Fruit fly (Drosophila melanogaster) whole organism, wandering third instar larva: ENCODE measurements around the gene CG43220.

Source experiments
- Abd-B ChIP-seq: fragments of >200 bp; optimal IDR thresholded peaks from 2 replicates; lab custom pipeline; 2017; ENCODE audit warnings: missing biosample characterization, missing genetic modification characterization
- CG32264 ChIP-seq: fragments of 200-800 bp; sonication (Bioruptor generic); optimal IDR thresholded peaks from 2 replicates; lab custom pipeline; 2016; ENCODE audit warnings: missing biosample characterization, missing genetic modification characterization
- CG9705 ChIP-seq: fragments of 200-800 bp; sonication (Bioruptor generic); optimal IDR thresholded peaks from 2 replicates; lab custom pipeline; 2018; ENCODE audit warnings: missing biosample characterization, mild to moderate bottlenecking, missing genetic modification characterization
- CrebA ChIP-seq: fragments of 200-800 bp; sonication (Bioruptor generic); optimal IDR thresholded peaks from 2 replicates; lab custom pipeline; 2016; ENCODE audit warnings: missing biosample characterization, mild to moderate bottlenecking, missing genetic modification characterization, borderline replicate concordance
- Dfd ChIP-seq: fragments of >200 bp; optimal IDR thresholded peaks from 2 replicates; lab custom pipeline; 2017; ENCODE audit warnings: missing biosample characterization, missing genetic modification characterization
- Dif ChIP-seq: fragments of 200-275, 200-300 bp; sonication (Bioruptor generic); optimal IDR thresholded peaks from 2 replicates; lab custom pipeline; 2018; ENCODE audit warnings: missing biosample characterization, missing genetic modification characterization; ENCODE audit not compliant: partially characterized antibody
- GATAd ChIP-seq: sonication (Bioruptor generic); optimal IDR thresholded peaks from 2 replicates; lab custom pipeline; 2016; ENCODE audit warnings: missing biosample characterization, missing genetic modification characterization
- HLH106 ChIP-seq: fragments of 200-800 bp; optimal IDR thresholded peaks from 3 replicates; lab custom pipeline; 2019; ENCODE audit warnings: missing biosample characterization, mild to moderate bottlenecking, missing genetic modification characterization, moderate library complexity
- Hnf4 ChIP-seq: fragments of 200-800 bp; sonication (Bioruptor generic); optimal IDR thresholded peaks from 2 replicates; lab custom pipeline; 2016; ENCODE audit warnings: missing biosample characterization, mild to moderate bottlenecking, missing genetic modification characterization
- Hr78 ChIP-seq: fragments of >200 bp; optimal IDR thresholded peaks from 2 replicates; lab custom pipeline; 2017; ENCODE audit warnings: missing biosample characterization, missing genetic modification characterization
- Hr83 ChIP-seq: fragments of 200-300 bp; sonication (Bioruptor generic); optimal IDR thresholded peaks from 2 replicates; lab custom pipeline; 2016; ENCODE audit warnings: missing biosample characterization, mild to moderate bottlenecking, missing genetic modification characterization, moderate library complexity; ENCODE audit not compliant: poor library complexity, severe bottlenecking
- Jra ChIP-seq: sonication (Bioruptor generic); optimal IDR thresholded peaks from 2 replicates; lab custom pipeline; 2016; ENCODE audit warnings: missing biosample characterization, missing genetic modification characterization
- Mio ChIP-seq: sonication (Bioruptor generic); optimal IDR thresholded peaks from 2 replicates; lab custom pipeline; 2016; ENCODE audit warnings: missing biosample characterization, missing genetic modification characterization
- Myc ChIP-seq: fragments of >200 bp; optimal IDR thresholded peaks from 2 replicates; lab custom pipeline; 2017
- N ChIP-seq: fragments of >200 bp; optimal IDR thresholded peaks from 2 replicates; lab custom pipeline; 2018; ENCODE audit warnings: missing biosample characterization, missing external identifiers, missing genetic modification characterization
- OdsH ChIP-seq: fragments of 200-800 bp; sonication (Bioruptor generic); optimal IDR thresholded peaks from 2 replicates; lab custom pipeline; 2016; ENCODE audit warnings: missing biosample characterization, mild to moderate bottlenecking, missing genetic modification characterization
- Rel ChIP-seq, 2 experiments: fragments of 200-800 bp; sonication (Bioruptor generic) in 1 of 2; optimal IDR thresholded peaks; 2 replicates in 1 of 2; 3 replicates in 1 of 2; lab custom pipeline; 2016 to 2019; ENCODE audit warnings: mild to moderate bottlenecking in 2 of 2, missing biosample characterization in 2 of 2, missing genetic modification characterization in 2 of 2, moderate library complexity in 1 of 2
- Sp1 ChIP-seq: fragments of 200-800 bp; sonication (Bioruptor generic); optimal IDR thresholded peaks from 3 replicates; lab custom pipeline; 2019; ENCODE audit warnings: missing biosample characterization, mild to moderate bottlenecking, missing genetic modification characterization, moderate library complexity
- Vsx2 ChIP-seq: fragments of 200-300, 225-300 bp; sonication (Bioruptor generic); optimal IDR thresholded peaks from 2 replicates; lab custom pipeline; 2018; ENCODE audit warnings: missing biosample characterization, missing genetic modification characterization; ENCODE audit not compliant: partially characterized antibody
- br ChIP-seq: fragments of 200-800 bp; sonication (Bioruptor generic); optimal IDR thresholded peaks from 2 replicates; lab custom pipeline; 2016; ENCODE audit warnings: missing biosample characterization, missing genetic modification characterization
- dl ChIP-seq, 2 experiments: fragments of 175-275, 200-275 bp in 1 of 2; fragments of 200-275 bp in 1 of 2; sonication (Bioruptor generic); optimal IDR thresholded peaks; lab custom pipeline; 2018; ENCODE audit warnings: mild to moderate bottlenecking in 2 of 2, missing biosample characterization in 2 of 2, missing genetic modification characterization in 2 of 2, moderate library complexity in 2 of 2; ENCODE audit not compliant: partially characterized antibody in 2 of 2, insufficient read depth in 1 of 2
- dmrt93B ChIP-seq: fragments of 200-800 bp; sonication (Bioruptor generic); optimal IDR thresholded peaks from 2 replicates; lab custom pipeline; 2018; ENCODE audit warnings: missing biosample characterization, mild to moderate bottlenecking, missing genetic modification characterization
- dsf ChIP-seq: sonication (Bioruptor generic); optimal IDR thresholded peaks from 2 replicates; lab custom pipeline; 2016; ENCODE audit warnings: missing biosample characterization, missing genetic modification characterization, borderline replicate concordance
- ey ChIP-seq: fragments of 200-800 bp; sonication (Bioruptor generic); optimal IDR thresholded peaks from 2 replicates; lab custom pipeline; 2016; ENCODE audit warnings: missing biosample characterization, missing genetic modification characterization
- foxo ChIP-seq, 2 experiments: fragments of 200-800 bp; sonication (Bioruptor generic); optimal IDR thresholded peaks; 2 replicates in 1 of 2; 3 replicates in 1 of 2; lab custom pipeline; 2016 to 2017; ENCODE audit warnings: missing biosample characterization in 2 of 2, missing genetic modification characterization in 2 of 2
- fru ChIP-seq: fragments of 200-800 bp; sonication (Bioruptor generic); optimal IDR thresholded peaks from 3 replicates; lab custom pipeline; 2016; ENCODE audit warnings: missing biosample characterization, mild to moderate bottlenecking, missing genetic modification characterization
- h ChIP-seq: fragments of 200-800 bp; sonication (Bioruptor generic); optimal IDR thresholded peaks from 3 replicates; lab custom pipeline; 2016; ENCODE audit warnings: missing biosample characterization, mild to moderate bottlenecking, missing genetic modification characterization
- lola ChIP-seq: fragments of >200 bp; optimal IDR thresholded peaks from 2 replicates; lab custom pipeline; 2017; ENCODE audit warnings: missing biosample characterization, missing genetic modification characterization
- pan ChIP-seq: fragments of >200 bp; optimal IDR thresholded peaks from 2 replicates; lab custom pipeline; 2017
- psq ChIP-seq: fragments of 200-800 bp; sonication (Bioruptor generic); optimal IDR thresholded peaks from 3 replicates; lab custom pipeline; 2017; ENCODE audit warnings: missing biosample characterization, mild to moderate bottlenecking, missing genetic modification characterization, moderate library complexity
- rgr ChIP-seq: fragments of 200-800 bp; sonication (Bioruptor generic); optimal IDR thresholded peaks from 3 replicates; lab custom pipeline; 2016; ENCODE audit warnings: missing biosample characterization, mild to moderate bottlenecking, missing genetic modification characterization
- sage ChIP-seq: fragments of 200-800 bp; sonication (Bioruptor generic); optimal IDR thresholded peaks from 2 replicates; lab custom pipeline; 2016; ENCODE audit warnings: missing biosample characterization, mild to moderate bottlenecking, missing genetic modification characterization
- sv ChIP-seq: fragments of 200-800 bp; sonication (Bioruptor generic); optimal IDR thresholded peaks from 3 replicates; lab custom pipeline; 2016; ENCODE audit warnings: missing biosample characterization, missing genetic modification characterization
- tai ChIP-seq: sonication (Bioruptor generic); optimal IDR thresholded peaks from 2 replicates; lab custom pipeline; 2016; ENCODE audit warnings: missing biosample characterization, missing genetic modification characterization
- usp ChIP-seq: fragments of >200 bp; optimal IDR thresholded peaks from 2 replicates; lab custom pipeline; 2017; ENCODE audit warnings: missing biosample characterization, missing genetic modification characterization
- woc ChIP-seq: sonication (Bioruptor generic); optimal IDR thresholded peaks from 2 replicates; lab custom pipeline; 2016; ENCODE audit warnings: missing biosample characterization, mild to moderate bottlenecking, missing genetic modification characterization

CG43220 gene

DNA sequence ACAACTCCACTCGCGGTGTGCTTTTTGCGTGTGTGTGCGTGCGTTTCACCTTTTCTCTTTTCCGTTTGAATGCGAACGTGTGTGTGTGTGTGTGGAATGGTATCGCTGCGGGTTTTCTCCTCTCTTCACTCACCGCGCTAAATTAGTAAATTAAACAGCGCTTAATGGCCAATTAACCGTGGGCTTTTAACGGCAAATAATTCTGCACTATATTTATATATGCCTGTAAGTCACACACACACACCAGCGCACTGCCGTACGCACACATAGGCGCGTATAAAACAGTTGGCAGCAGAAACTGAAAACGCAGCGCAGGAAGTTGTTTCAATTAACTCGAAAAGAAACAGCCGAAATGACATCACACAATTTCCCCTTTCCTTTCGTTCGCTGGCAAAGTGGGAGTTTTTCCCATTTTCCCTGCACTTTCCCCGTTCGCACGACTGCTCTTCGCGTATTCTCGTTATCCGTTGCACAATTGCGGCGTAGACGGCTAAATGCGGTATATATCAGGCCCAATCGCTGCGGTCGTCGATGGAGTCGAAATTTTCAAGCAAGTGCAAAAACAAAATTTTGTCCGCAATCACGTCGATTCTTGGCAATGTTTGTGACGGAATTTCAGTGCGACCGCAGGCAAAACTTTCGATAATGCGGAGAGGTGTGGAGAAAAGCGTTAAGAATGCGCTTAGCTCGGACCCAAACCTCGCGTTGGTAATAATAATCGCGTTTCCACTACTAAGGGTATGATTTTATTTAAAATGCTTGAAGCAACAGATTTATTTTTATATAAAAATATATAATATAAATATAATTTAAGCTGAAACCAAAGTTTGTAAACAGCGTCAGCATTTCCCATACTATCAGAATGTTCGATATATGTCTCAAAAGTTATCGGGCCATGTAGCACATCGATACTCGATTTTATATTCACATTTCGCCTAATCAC, 13.5 kb upstream of the CG43220 start, which contains the start of gene BicD:
Gene BicD, minus strand, starts transcription at position 634 of the 943 bp plus-strand sequence.
- no peak for TF ChIP-seq OdsH (GFP tag; lab: Kevin White, UChicago)
- peak in 1 of 2 experiments; percentile 20 for TF ChIP-seq foxo (GFP tag; optimal IDR thresholded peaks at IDR 0.05; lab: Kevin White, UChicago)
- no peak for TF ChIP-seq Rel (GFP tag; optimal IDR thresholded peaks at IDR 0.05; lab: Kevin White, UChicago)
- TF ChIP-seq Rel (tag; optimal IDR thresholded peaks at IDR 0.05; lab: Kevin White, UChicago) = peak; percentile 16
- TF ChIP-seq rgr (GFP tag; lab: Kevin White, UChicago) = peak; percentile 5
- peak; percentile 54 for TF ChIP-seq N (GFP tag; lab: Kevin White, UChicago)
- TF ChIP-seq psq (GFP tag; lab: Kevin White, UChicago) = no peak
- TF ChIP-seq HLH106 (tag; lab: Kevin White, UChicago) = peak; percentile 25
- TF ChIP-seq Sp1 (GFP tag; lab: Kevin White, UChicago) = peak; percentile 38
- peak; percentile 25 for TF ChIP-seq Myc
- no peak for TF ChIP-seq usp (GFP tag; lab: Kevin White, UChicago)
- TF ChIP-seq, all 38 proteins: peak for 7

- TF ChIP-seq Myc = peak; percentile 14
- TF ChIP-seq tai (GFP tag; lab: Kevin White, UChicago) = no peak
- TF ChIP-seq Hr83 (GFP tag; lab: Kevin White, UChicago) = no peak
- TF ChIP-seq lola (GFP tag; lab: Kevin White, UChicago) = no peak
- TF ChIP-seq sage = no peak
- TF ChIP-seq woc (GFP tag; lab: Kevin White, UChicago) = no peak
- TF ChIP-seq usp (GFP tag; lab: Kevin White, UChicago) = no peak
- TF ChIP-seq sv (GFP tag; lab: Kevin White, UChicago) = no peak
- TF ChIP-seq HLH106 (tag; lab: Kevin White, UChicago) = no peak
- TF ChIP-seq Jra (GFP tag; lab: Kevin White, UChicago) = peak; percentile 32
- no peak for TF ChIP-seq Mio (GFP tag; lab: Kevin White, UChicago)
- TF ChIP-seq Rel (GFP tag; optimal IDR thresholded peaks at IDR 0.05; lab: Kevin White, UChicago) = no peak
- TF ChIP-seq Rel (tag; optimal IDR thresholded peaks at IDR 0.05; lab: Kevin White, UChicago) = peak; percentile 25
- peak; percentile 33 for TF ChIP-seq rgr (GFP tag; lab: Kevin White, UChicago)
- no peak for TF ChIP-seq br (GFP tag; lab: Kevin White, UChicago)
- no peak for TF ChIP-seq h (GFP tag; lab: Kevin White, UChicago)
- no peak for TF ChIP-seq psq (GFP tag; lab: Kevin White, UChicago)
- TF ChIP-seq Sp1 (GFP tag; lab: Kevin White, UChicago) = peak; percentile 6
- TF ChIP-seq Dif (GFP tag; lab: Kevin White, UChicago) = no peak
- TF ChIP-seq foxo (GFP tag; optimal IDR thresholded peaks at IDR 0.05; lab: Kevin White, UChicago) = no peak
- TF ChIP-seq pan (lab: Kevin White, UChicago) = no peak
Observed at dm6 chr2L:17477710-17478109, 8.7 kb upstream of the CG43220 start, which contains the start of gene cass. cass (minus strand) TSS chr2L:17477888.

DNA sequence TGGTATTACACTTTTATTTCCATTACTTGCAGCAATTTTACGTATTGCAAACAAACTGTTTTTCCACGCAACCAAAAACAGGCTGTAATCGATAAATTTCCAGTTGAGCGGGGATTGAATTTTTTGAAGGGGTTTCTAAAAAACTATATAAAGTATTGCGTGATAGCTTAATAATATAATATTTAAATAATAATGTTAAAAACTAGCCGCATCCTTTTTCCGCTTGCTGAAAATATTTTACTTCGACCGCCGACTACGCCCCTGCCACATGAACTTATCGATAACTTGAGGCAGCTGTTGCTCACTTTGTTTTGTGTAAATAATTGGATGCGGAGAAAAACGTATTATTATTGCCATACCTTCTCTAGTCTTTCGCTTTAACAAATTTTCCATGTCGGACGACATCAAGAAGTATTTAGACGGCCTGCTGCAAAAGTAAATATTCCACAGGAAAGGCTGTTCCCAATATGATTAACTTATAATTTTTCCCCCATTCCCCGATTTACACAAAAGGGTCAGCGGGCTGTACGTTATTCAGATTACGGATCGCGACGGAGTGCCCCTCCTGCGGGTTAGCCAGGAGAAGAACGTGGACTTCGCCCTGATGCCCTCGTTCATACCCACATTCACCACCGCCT, 5.3 kb upstream of the CG43220 start, which contains the start of the genes fws and Lamtor3:
Gene fws, minus strand, starts transcription at position 87 of the 638 bp plus-strand sequence.
Gene Lamtor3, plus strand, starts transcription at position 289 of the 638 bp plus-strand sequence.
- TF ChIP-seq CG9705 (GFP tag; lab: Kevin White, UChicago) (peak; percentile 77), woc (GFP tag; lab: Kevin White, UChicago) (peak; percentile 83), usp (GFP tag; lab: Kevin White, UChicago) (no peak), Vsx2 (no peak), Abd-B (GFP tag; lab: Kevin White, UChicago) (no peak), GATAd (GFP tag; lab: Kevin White, UChicago) (peak; percentile 93), dmrt93B (peak; percentile 98), br (GFP tag; lab: Kevin White, UChicago) (peak; percentile 97), HLH106 (tag; lab: Kevin White, UChicago) (peak; percentile 99), CrebA (GFP tag; lab: Kevin White, UChicago) (no peak), tai (GFP tag; lab: Kevin White, UChicago) (no peak), Hnf4 (GFP tag; lab: Kevin White, UChicago) (peak; percentile 96), Dfd (GFP tag; lab: Kevin White, UChicago) (peak; percentile 85), fru (GFP tag; lab: Kevin White, UChicago) (peak; percentile 95), Rel (GFP tag; optimal IDR thresholded peaks at IDR 0.05; lab: Kevin White, UChicago) (peak; percentile 80), Rel (tag; optimal IDR thresholded peaks at IDR 0.05; lab: Kevin White, UChicago) (peak; percentile 71), N (GFP tag; lab: Kevin White, UChicago) (no peak), rgr (GFP tag; lab: Kevin White, UChicago) (peak; percentile 99), CG32264 (GFP tag; lab: Kevin White, UChicago) (peak; percentile 91), dl (GFP tag; optimal IDR thresholded peaks at IDR 0.05; lab: Kevin White, UChicago; ENCODE audit: insufficient read depth in 1 of 2, partially characterized antibody in 2 of 2) (no peak), Myc (no peak), pan (lab: Kevin White, UChicago) (no peak), Jra (GFP tag; lab: Kevin White, UChicago) (peak; percentile 95), dsf (peak; percentile 94), Mio (GFP tag; lab: Kevin White, UChicago) (peak; percentile 83), h (GFP tag; lab: Kevin White, UChicago) (peak; percentile 97), Hr78 (GFP tag; lab: Kevin White, UChicago) (no peak), foxo (GFP tag; optimal IDR thresholded peaks at IDR 0.05; lab: Kevin White, UChicago) (peak; percentile 66 to 98), Hr83 (GFP tag; lab: Kevin White, UChicago) (peak; percentile 97), ey (peak; percentile 93), lola (GFP tag; lab: Kevin White, UChicago) (no peak), sage (peak; percentile 94), sv (GFP tag; lab: Kevin White, UChicago) (peak; percentile 93), psq (GFP tag; lab: Kevin White, UChicago) (peak; percentile 98), Dif (GFP tag; lab: Kevin White, UChicago) (no peak)
